Worm (Caenorhabditis elegans) whole organism, L4 larva: ENCODE data around the gene E02H9.9.

Experiments
- F49E8.2 ChIP-seq: sonication (generic microtip); optimal IDR thresholded peaks from 2 replicates; lab custom pipeline; 2016; ENCODE audit warnings: missing compliant biosample characterization, mild to moderate bottlenecking, missing genetic modification characterization, borderline replicate concordance
- T20F7.1 ChIP-seq: fragments of 200-800 bp; sonication (Bioruptor generic); optimal IDR thresholded peaks from 2 replicates; lab custom pipeline; 2018; ENCODE audit warnings: mild to moderate bottlenecking, missing genetic modification characterization, missing compliant biosample characterization
- ama-1 ChIP-seq: fragments of 150-350 bp; optimal IDR thresholded peaks from 2 replicates; lab custom pipeline; 2014; ENCODE audit warnings: inconsistent platforms, mixed read lengths
- ctbp-1 ChIP-seq: fragments of 200-800 bp; sonication (Bioruptor generic); IDR thresholded peaks from 2 replicates; pipeline ENCODE4 v1.3.6; 2022; ENCODE audit warnings: missing genetic modification reagents, missing genetic modification characterization, missing compliant biosample characterization
- dve-1 ChIP-seq: sonication (generic microtip); optimal IDR thresholded peaks from 2 replicates; lab custom pipeline; 2017; ENCODE audit warnings: antibody characterized with exemption, mild to moderate bottlenecking, missing genetic modification characterization, missing compliant biosample characterization; ENCODE audit not compliant: insufficient read depth
- lin-13 ChIP-seq: fragments of 150-350 bp; optimal IDR thresholded peaks from 2 replicates; lab custom pipeline; 2014; ENCODE audit warnings: missing biosample characterization, missing genetic modification reagents, missing genetic modification characterization
- lin-39 ChIP-seq: fragments of 150-350 bp; optimal IDR thresholded peaks from 2 replicates; lab custom pipeline; 2014; ENCODE audit warnings: missing biosample characterization, missing genetic modification reagents, missing genetic modification characterization
- nhr-102 ChIP-seq: sonication (generic microtip); optimal IDR thresholded peaks from 2 replicates; lab custom pipeline; 2016; ENCODE audit warnings: mild to moderate bottlenecking, missing genetic modification characterization, moderate library complexity, missing compliant biosample characterization
- skn-1 ChIP-seq: fragments of 150-350 bp; optimal IDR thresholded peaks from 2 replicates; lab custom pipeline; 2014; ENCODE audit warnings: missing biosample characterization, missing genetic modification characterization
- snpc-4 ChIP-seq: fragments of 150-350 bp; optimal IDR thresholded peaks from 2 replicates; lab custom pipeline; 2014; ENCODE audit warnings: missing biosample characterization, missing genetic modification characterization
- unc-62 ChIP-seq, 3 experiments: fragments of 150-350 bp in 1 of 3; sonication (generic microtip); optimal IDR thresholded peaks in 2 of 3; peaks in 1 of 3; 1 replicate in 1 of 3; 2 replicates in 2 of 3; lab custom pipeline; 2014 to 2017; ENCODE audit warnings: missing biosample characterization in 3 of 3, missing genetic modification characterization in 3 of 3, missing genetic modification reagents in 3 of 3, missing genotype in 1 of 3

DNA sequence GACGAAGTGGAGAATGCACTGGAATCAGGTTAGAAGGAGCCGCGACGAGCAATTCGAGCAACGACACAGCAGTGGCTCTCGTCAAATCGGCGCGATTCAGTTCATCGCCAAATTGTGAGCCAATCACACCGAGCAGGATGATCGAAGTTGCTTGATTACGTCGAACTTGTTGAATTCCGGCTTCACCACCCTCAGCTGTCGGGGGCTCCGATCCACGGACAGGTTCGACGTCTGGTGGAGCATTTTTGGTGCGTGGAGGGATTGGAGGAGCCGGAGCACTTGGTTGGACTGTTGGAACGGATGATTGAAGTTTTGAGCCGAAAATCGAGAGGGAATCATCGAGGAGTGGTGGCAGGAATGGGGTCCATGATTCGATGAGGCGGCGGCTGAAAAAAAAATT lies 47.4 kb upstream of the E02H9.9 start:
- no peak for TF ChIP-seq snpc-4
- no peak for TF ChIP-seq dve-1 (tag; lab: Kevin White, UChicago)
- no peak for TF ChIP-seq F49E8.2
- no peak for TF ChIP-seq lin-39 (tag; lab: Kevin White, UChicago)
- no peak for TF ChIP-seq T20F7.1 (GFP tag; lab: Kevin White, UChicago)
- TF ChIP-seq ama-1, result no peak
- no peak for TF ChIP-seq nhr-102
- TF ChIP-seq skn-1 (tag; lab: Kevin White, UChicago), result no peak
- TF ChIP-seq ctbp-1, result no peak
- TF ChIP-seq lin-13 (GFP tag; lab: Kevin White, UChicago), result no peak
- TF ChIP-seq unc-62 (GFP tag; optimal IDR thresholded peaks at IDR 0.05 in 1 of 2; lab: Kevin White, UChicago), result no peak
- no peak for TF ChIP-seq unc-62 (tag; optimal IDR thresholded peaks at IDR 0.05; lab: Kevin White, UChicago)
